Worm (Caenorhabditis elegans): ENCODE results near the gene dib-1.

dib-1 gene

ce11 chrIV:2890401-2890952 lies at the start of gene dib-1, which contains the start of gene nprt-1:
Gene dib-1 (plus strand): TSS chrIV:2890882.
Gene nprt-1 (minus strand): TSS chrIV:2890451.
- peak; percentile 4 for TF ChIP-seq C16A3.4 (tag; optimal IDR thresholded peaks at IDR 0.05)
- TF ChIP-seq tbx-2 (tag; optimal IDR thresholded peaks at IDR 0.05): peak; percentile 57
- TF ChIP-seq unc-86 (tag; optimal IDR thresholded peaks at IDR 0.05): no peak
- TF ChIP-seq nhr-237 (tag; optimal IDR thresholded peaks at IDR 0.05): peak; percentile 27
- peak; percentile 65 to 94 for TF ChIP-seq efl-1 (optimal IDR thresholded peaks at IDR 0.05)
- TF ChIP-seq efl-1 (GFP tag; optimal IDR thresholded peaks at IDR 0.05 in 1 of 2): peak; percentile 92 to 99
- peak; percentile 34 to 49 (median 43) for TF ChIP-seq ceh-82 (tag; optimal IDR thresholded peaks at IDR 0.05)
- TF ChIP-seq grh-1 (GFP tag; IDR thresholded peaks at IDR 0.05): no peak
- no peak for TF ChIP-seq fkh-4 (tag; optimal IDR thresholded peaks at IDR 0.05; ENCODE audit: borderline replicate concordance)
- TF ChIP-seq vab-15 (tag; optimal IDR thresholded peaks at IDR 0.05): no peak
- TF ChIP-seq pag-3 (tag; optimal IDR thresholded peaks at IDR 0.05; ENCODE audit: borderline replicate concordance, insufficient read depth): no peak
- no peak for TF ChIP-seq irx-1 (tag; optimal IDR thresholded peaks at IDR 0.05)
- TF ChIP-seq mep-1 (tag; optimal IDR thresholded peaks at IDR 0.05): peak; percentile 60
- peak; percentile 20 for TF ChIP-seq fos-1 (tag; optimal IDR thresholded peaks at IDR 0.05)
- TF ChIP-seq lin-35 (GFP tag; optimal IDR thresholded peaks at IDR 0.05): peak; percentile 93 to 96
- TF ChIP-seq fkh-8 (tag; optimal IDR thresholded peaks at IDR 0.05): peak; percentile 6
- TF ChIP-seq nhr-90 (tag; optimal IDR thresholded peaks at IDR 0.05; ENCODE audit: poor library complexity): peak; percentile 37
- TF ChIP-seq jun-1 (tag; optimal IDR thresholded peaks at IDR 0.05): no peak
- TF ChIP-seq ets-5 (GFP tag; IDR thresholded peaks at IDR 0.05): no peak
- TF ChIP-seq nhr-85 (tag): peak; percentile 63
- no peak for TF ChIP-seq lin-13 (GFP tag; optimal IDR thresholded peaks at IDR 0.05)
- TF ChIP-seq F16B12.6 (tag; optimal IDR thresholded peaks at IDR 0.05): peak; percentile 42
- TF ChIP-seq sox-4 (tag; optimal IDR thresholded peaks at IDR 0.05): no peak
- TF ChIP-seq lin-14 (GFP tag; optimal IDR thresholded peaks at IDR 0.05): peak; percentile 56
- peak; percentile 8 for TF ChIP-seq ceh-90 (tag; optimal IDR thresholded peaks at IDR 0.05)
- no peak for TF ChIP-seq lin-39 (tag; optimal IDR thresholded peaks at IDR 0.05)
- peak in 1 of 2 experiments; percentile 16 for TF ChIP-seq mdl-1 (tag; optimal IDR thresholded peaks at IDR 0.05)
- no peak for TF ChIP-seq lin-15B (tag; optimal IDR thresholded peaks at IDR 0.05)
- TF ChIP-seq snpc-4 (tag; optimal IDR thresholded peaks at IDR 0.05): peak; percentile 25
- TF ChIP-seq ama-1 (optimal IDR thresholded peaks at IDR 0.05): no peak
- TF ChIP-seq unc-98 (GFP tag; IDR thresholded peaks at IDR 0.05): no peak
- peak; percentile 48 for TF ChIP-seq rnt-1 (tag; optimal IDR thresholded peaks at IDR 0.05)
- peak; percentile 70 to 89 for TF ChIP-seq lsy-2 (tag; optimal IDR thresholded peaks at IDR 0.05)
- peak; percentile 59 for TF ChIP-seq blmp-1 (tag; optimal IDR thresholded peaks at IDR 0.05)
- no peak for TF ChIP-seq nhr-11 (tag; optimal IDR thresholded peaks at IDR 0.05)
- peak; percentile 54 for TF ChIP-seq nhr-19 (GFP tag; conservative IDR thresholded peaks at IDR 0.05)
- peak; percentile 76 for TF ChIP-seq nhr-71 (tag; optimal IDR thresholded peaks at IDR 0.05)
- peak; percentile 28 for TF ChIP-seq unc-130 (tag; optimal IDR thresholded peaks at IDR 0.05)
- peak; percentile 71 for TF ChIP-seq xbp-1 (tag; optimal IDR thresholded peaks at IDR 0.05)
- TF ChIP-seq dsc-1 (tag; optimal IDR thresholded peaks at IDR 0.05): peak; percentile 44
- TF ChIP-seq egl-27 (tag; optimal IDR thresholded peaks at IDR 0.05): no peak
- peak; percentile 51 for TF ChIP-seq swsn-7 (tag; optimal IDR thresholded peaks at IDR 0.05)
- TF ChIP-seq sptf-1 (tag; optimal IDR thresholded peaks at IDR 0.05): no peak
- TF ChIP-seq snu-23 (GFP tag; optimal IDR thresholded peaks at IDR 0.05): peak; percentile 78
- TF ChIP-seq nhr-47 (tag; optimal IDR thresholded peaks at IDR 0.05): peak; percentile 68
- peak; percentile 71 for TF ChIP-seq skn-1 (tag; optimal IDR thresholded peaks at IDR 0.05)
- TF ChIP-seq isw-1 (GFP tag; IDR thresholded peaks at IDR 0.05): peak; percentile 52
- TF ChIP-seq nhr-20 (tag; optimal IDR thresholded peaks at IDR 0.05): peak; percentile 45
- TF ChIP-seq dpl-1 (GFP tag; optimal IDR thresholded peaks at IDR 0.05): peak; percentile 88 to 93 (median 90)
